Worm (Caenorhabditis elegans) whole organism, L4 larva: Measurements from ENCODE around the gene pmp-3.

Experiments used
- F37D6.2 ChIP-seq: sonication (generic microtip); optimal IDR thresholded peaks from 2 replicates; lab custom pipeline; 2016; ENCODE audit warnings: mild to moderate bottlenecking, missing genetic modification characterization, missing compliant biosample characterization
- Y105C5A.15 ChIP-seq: fragments of 200-800 bp; sonication (Bioruptor generic); IDR thresholded peaks from 2 replicates; pipeline ENCODE4 v1.3.6; 2022; ENCODE audit warnings: missing genetic modification characterization, missing compliant biosample characterization
- Y48G9A.11 ChIP-seq: fragments of 200-800 bp; sonication (Bioruptor generic); IDR thresholded peaks from 2 replicates; pipeline ENCODE4 v1.3.6; 2022; ENCODE audit warnings: missing genetic modification reagents, missing genetic modification characterization, missing compliant biosample characterization
- ZK546.5 ChIP-seq, 2 experiments: sonication (generic microtip); optimal IDR thresholded peaks; 2 replicates each; lab custom pipeline; 2017; ENCODE audit warnings: missing biosample characterization in 2 of 2, missing genetic modification characterization in 2 of 2
- ceh-62 ChIP-seq: sonication (generic microtip); optimal IDR thresholded peaks from 2 replicates; lab custom pipeline; 2017; ENCODE audit warnings: missing biosample characterization, missing genetic modification characterization
- ctbp-1 ChIP-seq: fragments of 200-800 bp; sonication (Bioruptor generic); IDR thresholded peaks from 2 replicates; pipeline ENCODE4 v1.3.6; 2022; ENCODE audit warnings: missing genetic modification reagents, missing genetic modification characterization, missing compliant biosample characterization
- daf-16 ChIP-seq, 3 experiments: sonication (generic microtip); optimal IDR thresholded peaks; 2 replicates each; lab custom pipeline; 2016 to 2017; ENCODE audit warnings: missing genetic modification characterization in 3 of 3, missing genetic modification reagents in 3 of 3, mild to moderate bottlenecking in 2 of 3, missing compliant biosample characterization in 2 of 3, missing biosample characterization in 1 of 3, moderate library complexity in 1 of 3
- dmd-6 ChIP-seq: fragments of 200-800 bp; sonication (Bioruptor generic); IDR thresholded peaks from 2 replicates; pipeline ENCODE4 v1.3.6; 2022; ENCODE audit warnings: missing genetic modification reagents, missing genetic modification characterization, missing compliant biosample characterization
- dve-1 ChIP-seq: sonication (generic microtip); optimal IDR thresholded peaks from 2 replicates; lab custom pipeline; 2017; ENCODE audit warnings: antibody characterized with exemption, mild to moderate bottlenecking, missing genetic modification characterization, missing compliant biosample characterization; ENCODE audit not compliant: insufficient read depth
- egl-27 ChIP-seq: sonication (generic microtip); optimal IDR thresholded peaks from 3 replicates; lab custom pipeline; 2017; ENCODE audit warnings: missing biosample characterization, missing genetic modification reagents, missing genetic modification characterization
- hlh-11 ChIP-seq: fragments of 200-800 bp; sonication (Bioruptor generic); optimal IDR thresholded peaks from 2 replicates; lab custom pipeline; 2018; ENCODE audit warnings: mild to moderate bottlenecking, missing genetic modification characterization, missing compliant biosample characterization
- hlh-30 ChIP-seq: sonication (generic microtip); optimal IDR thresholded peaks from 2 replicates; lab custom pipeline; 2017; ENCODE audit warnings: antibody characterized with exemption, mild to moderate bottlenecking, missing genetic modification characterization, missing compliant biosample characterization; ENCODE audit not compliant: insufficient read depth
- jun-1 ChIP-seq: fragments of 150-350 bp; optimal IDR thresholded peaks from 2 replicates; lab custom pipeline; 2014; ENCODE audit warnings: missing biosample characterization, missing genetic modification reagents, missing genetic modification characterization
- lim-7 ChIP-seq: fragments of 200-800 bp; sonication (Bioruptor generic); IDR thresholded peaks from 2 replicates; pipeline ENCODE4 v1.3.6; 2022; ENCODE audit warnings: missing genetic modification characterization, missing compliant biosample characterization
- lin-29 ChIP-seq: fragments of 200-800 bp; sonication (Bioruptor generic); IDR thresholded peaks from 2 replicates; pipeline ENCODE4 v1.3.6; 2022; ENCODE audit warnings: missing genetic modification reagents, missing genetic modification characterization, missing compliant biosample characterization
- lin-38 ChIP-seq: fragments of 200-800 bp; sonication (Bioruptor generic); IDR thresholded peaks from 2 replicates; pipeline ENCODE4 v1.3.6; 2022; ENCODE audit warnings: missing genetic modification reagents, missing genetic modification characterization, missing compliant biosample characterization
- madf-5 ChIP-seq, 2 experiments: fragments of 200-800 bp; sonication (Bioruptor generic); IDR thresholded peaks; 2 replicates each; pipeline ENCODE4 v1.3.6; 2022; ENCODE audit warnings: missing compliant biosample characterization in 2 of 2, missing genetic modification characterization in 2 of 2
- madf-9 ChIP-seq: fragments of 200-800 bp; sonication (Bioruptor generic); conservative IDR thresholded peaks from 2 replicates; pipeline ENCODE4 v1.3.6; 2022; ENCODE audit warnings: missing genetic modification reagents, missing genetic modification characterization, missing compliant biosample characterization
- mdt-29 ChIP-seq: fragments of 200-800 bp; sonication (Bioruptor generic); IDR thresholded peaks from 2 replicates; pipeline ENCODE4 v1.3.6; 2022; ENCODE audit warnings: missing genetic modification reagents, missing genetic modification characterization, missing compliant biosample characterization
- mes-2 ChIP-seq: sonication (generic microtip); optimal IDR thresholded peaks from 2 replicates; lab custom pipeline; 2016; ENCODE audit warnings: missing genotype, mild to moderate bottlenecking, missing genetic modification characterization, missing compliant biosample characterization; ENCODE audit not compliant: poor library complexity, severe bottlenecking
- mxl-2 ChIP-seq: fragments of 200-800 bp; sonication (Bioruptor generic); conservative IDR thresholded peaks from 2 replicates; pipeline ENCODE4 v1.3.6; 2022; ENCODE audit warnings: missing genetic modification reagents, missing genetic modification characterization, missing compliant biosample characterization
- nhr-25 ChIP-seq: sonication (generic microtip); optimal IDR thresholded peaks from 2 replicates; lab custom pipeline; 2017; ENCODE audit warnings: missing genetic modification characterization, mild to moderate bottlenecking, missing compliant biosample characterization, antibody characterized with exemption, moderate library complexity, borderline replicate concordance; ENCODE audit not compliant: insufficient read depth
- nhr-28 ChIP-seq: fragments of 150-350 bp; optimal IDR thresholded peaks from 2 replicates; lab custom pipeline; 2014; ENCODE audit warnings: missing biosample characterization, missing genetic modification characterization
- nhr-6 ChIP-seq: fragments of 150-350 bp; optimal IDR thresholded peaks from 2 replicates; lab custom pipeline; 2014; ENCODE audit warnings: missing biosample characterization, missing genetic modification characterization
- nhr-77 ChIP-seq: fragments of 150-350 bp; optimal IDR thresholded peaks from 2 replicates; lab custom pipeline; 2014; ENCODE audit warnings: missing biosample characterization, missing genetic modification characterization
- pha-4 ChIP-seq, 2 experiments: fragments of 150-350 bp in 1 of 2; fragments of 200-800 bp in 1 of 2; sonication (Bioruptor generic) in 1 of 2; IDR thresholded peaks in 1 of 2; optimal IDR thresholded peaks in 1 of 2; 2 replicates each; pipeline versions ENCODE4 v1.3.6 to Lab custom; 2014 to 2022; ENCODE audit warnings: missing genetic modification characterization in 2 of 2, missing genetic modification reagents in 2 of 2, missing biosample characterization in 1 of 2, missing compliant biosample characterization in 1 of 2
- pqm-1 ChIP-seq: sonication (generic microtip); optimal IDR thresholded peaks from 2 replicates; lab custom pipeline; 2017; ENCODE audit warnings: missing biosample characterization, missing genetic modification characterization
- saeg-2 ChIP-seq: fragments of 200-800 bp; sonication (Bioruptor generic); IDR thresholded peaks from 2 replicates; pipeline ENCODE4 v1.3.6; 2022; ENCODE audit warnings: missing genetic modification reagents, missing genetic modification characterization, missing compliant biosample characterization
- sdz-12 ChIP-seq: fragments of 200-800 bp; sonication (Bioruptor generic); optimal IDR thresholded peaks from 2 replicates; lab custom pipeline; 2018; ENCODE audit warnings: mild to moderate bottlenecking, missing genetic modification characterization, missing compliant biosample characterization
- spr-3 ChIP-seq: fragments of 200-800 bp; sonication (Bioruptor generic); optimal IDR thresholded peaks from 2 replicates; lab custom pipeline; 2018; ENCODE audit warnings: mild to moderate bottlenecking, missing genetic modification characterization, missing compliant biosample characterization
- unc-130 ChIP-seq: sonication (generic microtip); optimal IDR thresholded peaks from 2 replicates; lab custom pipeline; 2016; ENCODE audit warnings: missing genetic modification reagents, missing genetic modification characterization, missing compliant biosample characterization
- unc-39 ChIP-seq: sonication (generic microtip); optimal IDR thresholded peaks from 2 replicates; lab custom pipeline; 2017; ENCODE audit warnings: missing biosample characterization, missing genetic modification characterization
- unc-62 ChIP-seq, 3 experiments: fragments of 150-350 bp in 1 of 3; sonication (generic microtip); optimal IDR thresholded peaks in 2 of 3; peaks in 1 of 3; 1 replicate in 1 of 3; 2 replicates in 2 of 3; lab custom pipeline; 2014 to 2017; ENCODE audit warnings: missing biosample characterization in 3 of 3, missing genetic modification characterization in 3 of 3, missing genetic modification reagents in 3 of 3, missing genotype in 1 of 3
- zfp-2 ChIP-seq: sonication (generic microtip); optimal IDR thresholded peaks from 2 replicates; lab custom pipeline; 2016; ENCODE audit warnings: mild to moderate bottlenecking, missing genetic modification characterization, missing compliant biosample characterization
- zfp-3 ChIP-seq: fragments of 200-800 bp; sonication (Bioruptor generic); conservative IDR thresholded peaks from 2 replicates; pipeline ENCODE4 v1.3.6; 2022; ENCODE audit warnings: missing genetic modification reagents, missing genetic modification characterization, missing compliant biosample characterization

The pmp-3 gene

DNA sequence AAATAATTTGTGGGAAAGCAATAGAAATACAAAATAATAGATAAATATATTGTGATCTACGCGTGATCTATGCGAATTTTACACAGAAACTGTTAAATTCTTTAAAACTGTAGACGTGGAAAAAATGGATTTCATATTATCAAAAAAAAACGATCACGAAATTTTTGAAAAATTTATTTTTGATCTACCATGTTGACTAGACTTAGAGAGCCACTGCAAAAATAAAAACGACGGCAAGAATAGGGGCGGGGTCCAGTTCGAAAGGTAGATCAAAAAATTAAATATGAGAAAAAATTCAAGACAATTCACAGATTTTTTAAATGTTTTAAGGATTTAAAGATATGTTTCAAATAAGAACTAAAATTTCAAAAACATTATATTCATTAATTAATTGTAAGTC lies 8.5 kb upstream of the pmp-3 start:
- no peak for TF ChIP-seq Y48G9A.11
- no peak for TF ChIP-seq jun-1 (tag; lab: Kevin White, UChicago)
- TF ChIP-seq ctbp-1 (GFP tag; lab: Robert Waterston, UW): no peak

DNA sequence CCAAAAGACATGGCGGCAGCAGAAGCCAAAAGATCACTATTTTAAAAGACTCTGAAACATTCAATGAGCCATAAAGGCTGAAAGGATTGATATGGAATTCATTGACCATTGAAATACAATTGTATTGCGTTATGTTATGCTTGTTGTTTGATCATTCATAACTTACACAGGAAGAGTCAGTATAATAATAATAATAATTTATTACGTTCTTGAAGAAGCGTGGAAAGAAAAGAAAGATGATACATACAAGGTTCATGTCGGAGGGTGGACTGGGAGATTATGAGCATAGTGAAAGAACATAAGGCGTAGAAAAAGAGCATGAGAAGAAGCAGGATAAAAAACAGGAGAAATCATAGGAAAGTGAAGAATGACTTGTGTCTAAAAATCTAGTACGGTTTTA lies 6.5 kb upstream of the pmp-3 start, which contains the start of gene F43D2.7:
Gene F43D2.7, minus strand, starts transcription at position 101 of the 400 bp plus-strand sequence.
- no peak for TF ChIP-seq spr-3 (GFP tag; lab: Kevin White, UChicago)
- TF ChIP-seq pha-4 (GFP tag; IDR thresholded peaks at IDR 0.05; lab: Robert Waterston, UW): no peak
- TF ChIP-seq pha-4 (tag; optimal IDR thresholded peaks at IDR 0.05; lab: Kevin White, UChicago): no peak
- TF ChIP-seq sdz-12 (GFP tag; lab: Kevin White, UChicago): no peak

DNA sequence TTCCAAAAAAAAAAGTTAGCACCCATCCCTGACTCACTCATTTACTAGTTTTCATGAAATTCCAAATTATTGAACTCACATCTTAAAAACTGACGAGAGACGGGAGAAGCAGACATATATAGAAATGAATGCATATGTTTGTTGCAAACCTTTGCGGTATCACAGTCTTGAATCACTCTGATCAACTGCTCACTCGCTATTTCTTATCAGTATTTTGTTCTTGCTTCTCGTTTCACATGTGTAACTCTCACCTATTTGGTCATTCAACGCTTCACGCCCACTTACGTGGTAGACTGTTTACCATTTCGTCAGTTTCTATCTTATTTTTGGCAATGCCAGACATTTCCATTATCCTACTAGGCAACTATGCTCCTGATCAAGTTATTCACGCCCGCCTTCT lies 5.8 kb upstream of the pmp-3 start, which contains the start of gene C54G10.1:
Gene C54G10.1, plus strand, starts transcription at position 333 of the 400 bp plus-strand sequence.
- no peak for TF ChIP-seq F37D6.2 (tag; lab: Kevin White, UChicago)
- peak; percentile 6 for TF ChIP-seq mes-2
- TF ChIP-seq nhr-28 (tag; lab: Kevin White, UChicago): peak; percentile 75
- peak; percentile 65 for TF ChIP-seq pqm-1
- TF ChIP-seq dmd-6 (GFP tag; lab: Robert Waterston, UW): peak; percentile 66
- TF ChIP-seq daf-16 (GFP tag; optimal IDR thresholded peaks at IDR 0.05; lab: Kevin White, UChicago): no peak
- peak; percentile 90 for TF ChIP-seq daf-16 (tag; optimal IDR thresholded peaks at IDR 0.05; lab: Kevin White, UChicago)
- TF ChIP-seq dve-1 (tag; lab: Kevin White, UChicago): peak; percentile 47
- TF ChIP-seq nhr-77: peak; percentile 48
- TF ChIP-seq nhr-6 (tag; lab: Kevin White, UChicago): peak; percentile 38
- no peak for TF ChIP-seq lin-29 (GFP tag; lab: Robert Waterston, UW)
- TF ChIP-seq mdt-29 (GFP tag; lab: Robert Waterston, UW): no peak
- TF ChIP-seq hlh-11 (tag; lab: Kevin White, UChicago): peak; percentile 78
- TF ChIP-seq egl-27 (tag; lab: Kevin White, UChicago): no peak
- TF ChIP-seq zfp-3: no peak
- TF ChIP-seq unc-62 (GFP tag; optimal IDR thresholded peaks at IDR 0.05 in 1 of 2; lab: Kevin White, UChicago): peak in 1 of 2 experiments; percentile 33
- no peak for TF ChIP-seq unc-62 (tag; optimal IDR thresholded peaks at IDR 0.05; lab: Kevin White, UChicago)
- no peak for TF ChIP-seq unc-130 (GFP tag; lab: Kevin White, UChicago)
- peak; percentile 34 for TF ChIP-seq hlh-30 (tag; lab: Kevin White, UChicago)
- no peak for TF ChIP-seq mxl-2 (GFP tag; lab: Robert Waterston, UW)
- TF ChIP-seq ceh-62 (tag; lab: Kevin White, UChicago): no peak
- TF ChIP-seq ZK546.5 (tag; optimal IDR thresholded peaks at IDR 0.05; lab: Kevin White, UChicago): no peak

DNA sequence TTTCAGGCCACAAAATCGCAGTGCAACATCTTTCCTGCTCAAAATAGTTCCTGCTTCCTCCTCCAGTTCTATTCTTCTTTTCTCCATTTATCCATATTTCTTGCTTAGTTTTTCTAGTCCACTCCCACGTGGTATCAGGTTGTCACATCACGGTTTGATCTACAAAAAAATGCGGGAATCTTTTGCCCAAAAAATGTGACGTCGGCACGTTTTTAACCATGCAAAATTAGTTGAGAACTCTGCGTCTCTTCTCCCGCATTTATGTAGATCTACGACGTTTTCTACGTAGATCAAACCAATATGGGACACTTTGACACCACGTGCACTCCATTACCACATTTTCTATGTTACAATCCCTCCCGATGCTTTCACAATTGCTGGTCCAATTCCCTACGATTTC lies 4.5 kb upstream of the pmp-3 start:
- TF ChIP-seq lim-7 (GFP tag; lab: Robert Waterston, UW): no peak
- TF ChIP-seq madf-5 (GFP tag; IDR thresholded peaks at IDR 0.05; lab: Robert Waterston, UW): no peak
- no peak for TF ChIP-seq unc-39 (tag; lab: Kevin White, UChicago)
- no peak for TF ChIP-seq zfp-2 (tag; lab: Kevin White, UChicago)
- TF ChIP-seq unc-62 (GFP tag; optimal IDR thresholded peaks at IDR 0.05 in 1 of 2; lab: Kevin White, UChicago): peak in 1 of 2 experiments; percentile 87
- no peak for TF ChIP-seq unc-62 (tag; optimal IDR thresholded peaks at IDR 0.05; lab: Kevin White, UChicago)
- TF ChIP-seq madf-9 (GFP tag; lab: Robert Waterston, UW): no peak
- no peak for TF ChIP-seq Y105C5A.15
- TF ChIP-seq mxl-2 (GFP tag; lab: Robert Waterston, UW): no peak
- no peak for TF ChIP-seq saeg-2 (GFP tag; lab: Robert Waterston, UW)
- TF ChIP-seq lin-38 (GFP tag; lab: Robert Waterston, UW): 0 out of 2 replicates have a peak, but pooled peaks have one; percentile 16
- no peak for TF ChIP-seq nhr-25 (tag; lab: Kevin White, UChicago)
- no peak for TF ChIP-seq unc-130 (GFP tag; lab: Kevin White, UChicago)
